Fruit fly (Drosophila melanogaster) whole organism: ENCODE measurements around the gene CG1273.

Experiments
- psq ChIP-seq: fragments of >200 bp; optimal IDR thresholded peaks from 2 replicates; lab custom pipeline; 2017
- usp ChIP-seq: fragments of >200 bp; optimal IDR thresholded peaks from 2 replicates; lab custom pipeline; 2017; ENCODE audit warnings: missing biosample characterization, missing genetic modification characterization, mixed read lengths

DNA sequence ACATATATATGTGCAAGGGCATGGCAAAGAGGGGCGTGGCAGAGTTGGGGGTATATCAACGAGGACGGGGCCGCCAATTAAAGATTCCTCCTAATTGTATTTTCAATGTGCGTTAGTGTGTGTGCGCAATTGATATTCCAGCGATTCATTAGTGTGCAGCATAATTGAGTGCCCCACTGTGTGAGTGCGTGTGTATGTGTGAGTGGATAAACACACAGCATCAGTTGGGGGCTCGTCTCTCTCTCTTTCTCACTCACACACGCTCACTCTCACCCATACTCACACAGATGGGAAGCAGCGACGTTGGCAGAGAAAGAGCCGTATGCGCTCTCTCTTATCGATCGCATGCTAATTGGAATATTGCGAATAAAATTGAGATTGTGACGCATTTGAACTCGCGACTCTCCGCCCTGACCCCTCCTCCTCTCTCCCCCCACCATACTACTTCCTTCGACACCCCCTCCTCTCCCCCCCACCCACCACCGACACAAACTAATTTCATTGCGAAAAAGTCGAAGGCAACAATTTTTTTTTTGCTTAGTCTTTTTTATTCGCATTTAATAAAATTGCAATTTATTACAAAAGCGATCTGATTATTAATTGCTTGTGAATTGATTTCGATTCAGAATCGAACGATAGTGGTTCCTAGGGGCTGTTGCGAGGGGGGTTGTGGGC is 29.8 kb upstream of the CG1273 start:
- TF ChIP-seq usp (GFP tag; lab: Kevin White, UChicago): no peak
- TF ChIP-seq psq (lab: Kevin White, UChicago): no peak
